Worm (Caenorhabditis elegans): ENCODE data around the gene T10H9.8.

Gene T10H9.8

ce11 chrV:6650508-6650907, 1.6 kb upstream of the T10H9.8 start:
- no peak for TF ChIP-seq unc-62 (GFP tag; optimal IDR thresholded peaks at IDR 0.05)

DNA sequence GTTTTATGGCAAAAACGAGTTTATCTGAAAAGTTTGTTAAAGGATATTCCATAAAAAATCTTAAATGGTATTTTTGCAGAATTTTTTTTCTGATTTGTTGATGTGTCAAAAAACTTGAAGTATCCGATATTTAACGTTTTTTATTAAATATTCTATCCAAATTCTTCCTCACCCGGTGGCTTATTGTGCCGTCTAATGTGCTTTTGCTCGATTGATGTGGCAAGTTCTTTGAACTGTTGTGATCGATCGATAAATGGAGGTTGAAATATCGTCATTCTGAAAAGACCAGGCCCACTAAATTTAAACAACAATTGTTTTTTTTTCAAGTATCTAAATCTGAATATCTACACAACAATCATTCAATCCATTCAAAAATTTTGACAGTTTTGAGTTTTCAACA, 3.0 kb downstream of the T10H9.8 start, which contains the start of gene syx-18:
Gene syx-18, minus strand, starts transcription at position 276 of the 400 bp plus-strand sequence.
- TF ChIP-seq unc-62 (GFP tag; optimal IDR thresholded peaks at IDR 0.05): no peak

- TF ChIP-seq unc-62 (GFP tag; optimal IDR thresholded peaks at IDR 0.05): no peak
Measured at ce11 chrV:6656451-6657115, 4.4 kb downstream of the T10H9.8 start, which contains the start of gene snb-1. Gene snb-1, minus strand, starts transcription at chrV:6656501.

ce11 chrV:6657532-6658259, 5.5 kb downstream of the T10H9.8 start:
- no peak for TF ChIP-seq unc-62 (GFP tag; optimal IDR thresholded peaks at IDR 0.05)

- no peak for TF ChIP-seq unc-62 (GFP tag; optimal IDR thresholded peaks at IDR 0.05)
Measured at ce11 chrV:6658765-6659164, 6.6 kb downstream of the T10H9.8 start.

- TF ChIP-seq unc-62 (GFP tag; optimal IDR thresholded peaks at IDR 0.05): no peak
Measured at ce11 chrV:6659533-6659932, 7.4 kb downstream of the T10H9.8 start.

DNA sequence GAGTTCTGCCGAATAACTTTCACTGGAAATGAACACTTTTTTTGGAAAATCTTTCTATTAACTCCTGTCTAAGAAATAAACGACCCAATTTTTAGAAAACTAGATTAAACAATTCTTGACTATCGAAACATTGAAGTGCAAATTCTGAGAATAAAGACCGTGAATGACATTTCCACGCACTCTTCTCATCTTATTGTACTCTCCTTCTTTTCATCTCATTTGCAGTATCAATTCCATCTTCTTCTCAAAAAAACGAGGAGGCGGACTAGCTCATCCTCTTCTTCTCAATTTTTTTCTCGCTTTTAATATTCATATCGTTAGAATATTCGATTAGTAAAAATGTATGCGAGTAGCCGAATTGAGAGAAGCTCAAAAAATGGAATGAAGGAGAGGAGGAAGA, 9.5 kb downstream of the T10H9.8 start:
- no peak for TF ChIP-seq unc-62 (GFP tag; optimal IDR thresholded peaks at IDR 0.05)

ce11 chrV:6662505-6662904, 10.4 kb downstream of the T10H9.8 start:
- no peak for TF ChIP-seq unc-62 (GFP tag; optimal IDR thresholded peaks at IDR 0.05)

DNA sequence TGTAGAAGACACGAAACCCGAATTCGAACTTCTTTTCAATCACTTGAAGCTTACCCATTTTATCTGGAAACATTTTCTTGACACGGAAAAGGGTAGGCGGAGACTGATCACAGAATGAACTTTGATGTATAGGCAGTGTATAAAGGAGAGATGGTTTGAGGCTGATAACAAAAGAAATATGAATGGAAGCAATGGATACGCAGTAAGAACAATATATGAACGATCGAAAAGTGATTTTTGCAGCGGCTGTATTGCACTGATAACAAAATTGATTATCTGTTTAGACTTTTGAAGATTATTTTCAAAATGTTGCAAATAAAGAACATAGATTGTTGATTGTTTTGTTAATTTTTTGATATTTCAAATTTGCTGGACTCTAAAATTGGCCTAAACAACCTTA, 13.6 kb downstream of the T10H9.8 start, which contains the start of gene pmp-5:
Gene pmp-5, minus strand, starts transcription at position 63 of the 400 bp plus-strand sequence.
- TF ChIP-seq unc-62 (GFP tag; optimal IDR thresholded peaks at IDR 0.05): no peak

ce11 chrV:6666557-6666956, 14.4 kb downstream of the T10H9.8 start:
- no peak for TF ChIP-seq unc-62 (GFP tag; optimal IDR thresholded peaks at IDR 0.05)

- TF ChIP-seq unc-62 (GFP tag; optimal IDR thresholded peaks at IDR 0.05): no peak
Measured at ce11 chrV:6668741-6669140, 16.6 kb downstream of the T10H9.8 start, which contains the start of gene str-180. Gene str-180, minus strand, starts transcription at chrV:6668841.

DNA sequence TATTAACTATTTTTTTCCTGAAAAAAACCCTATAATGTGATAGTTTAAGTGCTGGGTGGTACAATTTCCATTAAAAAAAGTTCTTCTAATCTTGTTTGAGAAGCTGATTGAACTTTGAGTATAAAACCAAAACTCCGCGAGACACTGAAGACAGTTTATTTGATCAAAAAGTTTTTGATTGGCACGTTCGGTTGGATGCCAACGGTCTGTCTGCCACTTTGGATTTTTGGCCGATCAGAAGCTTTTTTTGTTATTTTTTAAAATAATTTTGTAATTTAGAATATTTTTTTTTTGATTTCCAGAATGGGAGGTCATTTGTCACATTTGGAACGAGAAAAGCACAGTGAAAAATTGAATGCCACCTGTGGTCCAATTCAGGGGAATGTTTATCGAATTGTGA, 17.4 kb downstream of the T10H9.8 start, which contains the start of gene cest-28:
Gene cest-28, plus strand, starts transcription at position 301 of the 400 bp plus-strand sequence.
- TF ChIP-seq unc-62 (GFP tag; optimal IDR thresholded peaks at IDR 0.05): no peak

DNA sequence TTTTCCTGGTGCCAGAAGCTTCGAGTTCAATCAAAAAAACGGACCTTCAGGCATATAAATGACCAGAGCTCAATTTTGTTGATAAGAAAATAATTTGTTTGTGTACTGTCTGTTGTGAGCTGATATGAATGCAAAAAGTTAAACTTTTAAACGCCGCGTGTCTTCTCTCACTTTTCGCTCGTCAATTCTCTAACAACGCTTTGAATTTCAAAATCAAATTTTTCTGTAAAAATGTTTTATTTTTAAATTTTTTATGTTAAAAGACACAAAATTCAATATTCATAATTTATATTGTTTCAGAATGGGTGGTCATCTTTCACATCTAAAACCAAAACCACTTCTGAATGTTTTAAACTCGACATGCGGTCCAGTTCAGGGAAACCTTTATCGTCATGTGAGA, 21.8 kb downstream of the T10H9.8 start, which contains the start of gene cest-31:
Gene cest-31, plus strand, starts transcription at position 301 of the 400 bp plus-strand sequence.
- TF ChIP-seq unc-62 (GFP tag; optimal IDR thresholded peaks at IDR 0.05): no peak

DNA sequence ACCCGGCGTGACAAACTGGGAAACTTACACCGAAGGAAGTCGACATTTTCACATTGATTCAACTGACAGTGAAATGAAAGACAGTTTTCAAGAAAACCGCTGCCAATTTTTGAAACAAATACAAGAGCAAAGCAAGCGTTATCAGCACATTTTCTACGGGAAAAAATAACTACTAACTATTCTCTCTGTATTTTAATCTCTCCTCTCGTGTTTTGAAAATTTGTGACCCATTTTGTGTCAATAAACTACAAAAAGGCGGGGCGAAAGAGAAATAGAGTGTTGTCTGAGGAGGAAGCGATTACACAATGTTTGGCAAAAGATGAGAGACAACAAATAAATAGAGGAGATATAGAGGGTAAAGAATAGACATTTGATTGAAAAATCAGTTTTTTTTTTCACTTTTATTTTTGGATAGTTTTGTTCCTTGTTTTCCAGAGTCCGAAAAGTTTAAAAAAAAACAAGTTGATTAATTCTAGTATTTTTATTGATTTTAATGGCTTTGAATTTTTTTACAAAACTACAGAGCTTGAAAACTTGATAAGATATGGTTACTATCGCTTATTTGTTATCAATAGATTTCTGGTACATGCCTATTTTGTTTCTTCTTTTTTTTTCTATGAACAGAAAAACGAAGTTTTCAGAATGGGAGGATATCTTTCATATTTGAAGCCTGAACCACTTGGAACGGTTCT, 24.2 kb downstream of the T10H9.8 start, which contains the start of gene cest-34:
Gene cest-34, plus strand, starts transcription at position 642 of the 692 bp plus-strand sequence.
- no peak for TF ChIP-seq unc-62 (GFP tag; optimal IDR thresholded peaks at IDR 0.05)

- no peak for TF ChIP-seq unc-62 (GFP tag; optimal IDR thresholded peaks at IDR 0.05)
Measured at ce11 chrV:6681501-6681900, 29.4 kb downstream of the T10H9.8 start, which contains the start of gene egl-46. Gene egl-46, minus strand, starts transcription at chrV:6681573.

ce11 chrV:6683282-6683681, 31.1 kb downstream of the T10H9.8 start:
- no peak for TF ChIP-seq unc-62 (GFP tag; optimal IDR thresholded peaks at IDR 0.05)

Data from whole organism, dauer.